Worm (Caenorhabditis elegans) whole organism, young adult: ENCODE measurements around the gene gop-2.

ENCODE experiments used
- B0035.1 ChIP-seq: sonication (generic microtip); optimal IDR thresholded peaks from 2 replicates; lab custom pipeline; 2016; ENCODE audit warnings: missing genetic modification characterization, mild to moderate bottlenecking, missing compliant biosample characterization, missing genotype, missing genetic modification reagents
- B0261.1 ChIP-seq: sonication (generic microtip); optimal IDR thresholded peaks from 2 replicates; lab custom pipeline; 2016; ENCODE audit warnings: mild to moderate bottlenecking, missing genetic modification characterization, moderate library complexity, missing compliant biosample characterization
- C06A6.2 ChIP-seq: fragments of 200-800 bp; sonication (Bioruptor generic); conservative IDR thresholded peaks from 2 replicates; pipeline ENCODE4 v1.3.6; 2022; ENCODE audit warnings: missing genetic modification characterization, missing compliant biosample characterization
- F49E8.2 ChIP-seq: sonication (generic microtip); optimal IDR thresholded peaks from 3 replicates; lab custom pipeline; 2017; ENCODE audit warnings: missing genetic modification characterization, mild to moderate bottlenecking, missing compliant biosample characterization, antibody characterized with exemption, moderate library complexity; ENCODE audit not compliant: insufficient read depth
- K11D2.4 ChIP-seq: fragments of 200-800 bp; sonication (Bioruptor generic); IDR thresholded peaks from 2 replicates; pipeline ENCODE4 v1.3.6; 2022; ENCODE audit warnings: missing genetic modification reagents, missing genetic modification characterization, missing compliant biosample characterization
- K12H6.12 ChIP-seq: fragments of 200-800 bp; sonication (Bioruptor generic); optimal IDR thresholded peaks from 2 replicates; lab custom pipeline; 2018; ENCODE audit warnings: mild to moderate bottlenecking, missing genetic modification characterization, missing compliant biosample characterization
- Y95B8A.8 ChIP-seq: fragments of 200-800 bp; sonication (Bioruptor generic); IDR thresholded peaks from 2 replicates; pipeline ENCODE4 v1.3.6; 2022; ENCODE audit warnings: missing genetic modification reagents, missing genetic modification characterization, missing compliant biosample characterization
- aptf-2 ChIP-seq: fragments of 200-800 bp; sonication (Bioruptor generic); conservative IDR thresholded peaks from 2 replicates; pipeline ENCODE4 v1.3.6; 2022; ENCODE audit warnings: missing genetic modification reagents, missing genetic modification characterization, missing compliant biosample characterization
- atf-7 ChIP-seq: sonication (generic microtip); optimal IDR thresholded peaks from 2 replicates; lab custom pipeline; 2017; ENCODE audit warnings: mild to moderate bottlenecking, missing genetic modification characterization, missing compliant biosample characterization
- attf-5 ChIP-seq: fragments of 200-800 bp; sonication (Bioruptor generic); optimal IDR thresholded peaks from 2 replicates; lab custom pipeline; 2018; ENCODE audit warnings: mild to moderate bottlenecking, missing genetic modification characterization, missing compliant biosample characterization
- attf-6 ChIP-seq: fragments of 200-800 bp; sonication (Bioruptor generic); IDR thresholded peaks from 2 replicates; pipeline ENCODE4 v1.3.6; 2022; ENCODE audit warnings: missing genetic modification reagents, missing genetic modification characterization, missing compliant biosample characterization
- cebp-2 ChIP-seq: fragments of 200-800 bp; sonication (Bioruptor generic); IDR thresholded peaks from 2 replicates; pipeline ENCODE4 v1.3.6; 2022; ENCODE audit warnings: missing genetic modification characterization, missing compliant biosample characterization
- ceh-79 ChIP-seq: sonication (generic microtip); optimal IDR thresholded peaks from 2 replicates; lab custom pipeline; 2017; ENCODE audit warnings: mild to moderate bottlenecking, missing genetic modification characterization, missing compliant biosample characterization
- ceh-91 ChIP-seq: fragments of 200-800 bp; sonication (Bioruptor generic); IDR thresholded peaks from 2 replicates; pipeline ENCODE4 v1.3.6; 2022; ENCODE audit warnings: missing genetic modification reagents, missing genetic modification characterization, missing compliant biosample characterization
- dpff-1 ChIP-seq: sonication (generic microtip); optimal IDR thresholded peaks from 2 replicates; lab custom pipeline; 2017; ENCODE audit warnings: mild to moderate bottlenecking, missing genetic modification characterization, missing compliant biosample characterization
- egl-44 ChIP-seq: fragments of 200-800 bp; sonication (Bioruptor generic); IDR thresholded peaks from 2 replicates; pipeline ENCODE4 v1.3.6; 2022; ENCODE audit warnings: missing genetic modification reagents, missing genetic modification characterization, missing compliant biosample characterization
- egrh-3 ChIP-seq: fragments of 200-800 bp; sonication (Bioruptor generic); IDR thresholded peaks from 2 replicates; pipeline ENCODE4 v1.3.6; 2022; ENCODE audit warnings: missing genetic modification reagents, missing genetic modification characterization, missing compliant biosample characterization
- ekl-4 ChIP-seq: fragments of 200-800 bp; sonication (Bioruptor generic); IDR thresholded peaks from 2 replicates; pipeline ENCODE4 v1.3.6; 2022; ENCODE audit warnings: missing genetic modification reagents, missing genetic modification characterization, missing compliant biosample characterization
- fkh-3 ChIP-seq: sonication (generic microtip); optimal IDR thresholded peaks from 2 replicates; lab custom pipeline; 2016; ENCODE audit warnings: mild to moderate bottlenecking, missing genetic modification characterization, missing compliant biosample characterization
- hmg-1.2 ChIP-seq: fragments of 200-800 bp; sonication (Bioruptor generic); IDR thresholded peaks from 2 replicates; pipeline ENCODE4 v1.3.6; 2022; ENCODE audit warnings: missing genetic modification reagents, missing genetic modification characterization, missing compliant biosample characterization
- hmg-20 ChIP-seq: fragments of 200-800 bp; sonication (Bioruptor generic); IDR thresholded peaks from 2 replicates; pipeline ENCODE4 v1.3.6; 2022; ENCODE audit warnings: missing genetic modification reagents, missing genetic modification characterization, missing compliant biosample characterization
- lag-1 ChIP-seq: fragments of 200-800 bp; sonication (Bioruptor generic); IDR thresholded peaks from 2 replicates; pipeline ENCODE4 v1.3.6; 2022; ENCODE audit warnings: missing genetic modification reagents, missing genetic modification characterization, missing compliant biosample characterization
- let-526 ChIP-seq: fragments of 200-800 bp; sonication (Bioruptor generic); IDR thresholded peaks from 2 replicates; pipeline ENCODE4 v1.3.6; 2022; ENCODE audit warnings: missing genetic modification reagents, missing genetic modification characterization, missing compliant biosample characterization
- let-607 ChIP-seq, 2 experiments: fragments of 200-800 bp in 1 of 2; sonication (Bioruptor generic) in 1 of 2; sonication (generic microtip) in 1 of 2; optimal IDR thresholded peaks; 2 replicates each; lab custom pipeline; 2016 to 2018; ENCODE audit warnings: mild to moderate bottlenecking in 2 of 2, missing compliant biosample characterization in 2 of 2, missing genetic modification characterization in 2 of 2, moderate library complexity in 2 of 2, missing genotype in 1 of 2
- lin-26 ChIP-seq: fragments of 200-800 bp; sonication (Bioruptor generic); IDR thresholded peaks from 2 replicates; pipeline ENCODE4 v1.3.6; 2022; ENCODE audit warnings: missing genetic modification reagents, missing genetic modification characterization, missing compliant biosample characterization
- lin-35 ChIP-seq, 3 experiments: fragments of 150-350 bp in 2 of 3; sonication (generic microtip) in 1 of 3; optimal IDR thresholded peaks; 2 replicates each; lab custom pipeline; 2014 to 2018; ENCODE audit warnings: missing biosample characterization in 3 of 3, missing genetic modification characterization in 3 of 3, missing genetic modification reagents in 3 of 3
- lin-40 ChIP-seq: sonication (generic microtip); optimal IDR thresholded peaks from 2 replicates; lab custom pipeline; 2016; ENCODE audit warnings: missing genetic modification characterization, mild to moderate bottlenecking, missing compliant biosample characterization, missing genotype, missing genetic modification reagents
- lsl-1 ChIP-seq: fragments of 200-800 bp; sonication (Bioruptor generic); optimal IDR thresholded peaks from 2 replicates; lab custom pipeline; 2018; ENCODE audit warnings: mild to moderate bottlenecking, missing genetic modification characterization, moderate library complexity, missing compliant biosample characterization
- madf-10 ChIP-seq: sonication (generic microtip); optimal IDR thresholded peaks from 2 replicates; lab custom pipeline; 2016; ENCODE audit warnings: mild to moderate bottlenecking, missing genetic modification characterization, missing compliant biosample characterization
- madf-6 ChIP-seq: fragments of 200-800 bp; sonication (Bioruptor generic); IDR thresholded peaks from 2 replicates; pipeline ENCODE4 v1.3.6; 2022; ENCODE audit warnings: missing genetic modification reagents, missing genetic modification characterization, missing compliant biosample characterization
- madf-8 ChIP-seq: fragments of 200-800 bp; sonication (Bioruptor generic); conservative IDR thresholded peaks from 2 replicates; pipeline ENCODE4 v1.3.6; 2022; ENCODE audit warnings: missing genetic modification reagents, missing genetic modification characterization, missing compliant biosample characterization
- mcd-1 ChIP-seq: fragments of 200-800 bp; sonication (Bioruptor generic); IDR thresholded peaks from 2 replicates; pipeline ENCODE4 v1.3.6; 2022; ENCODE audit warnings: missing genetic modification reagents, missing genetic modification characterization, missing compliant biosample characterization
- nfyb-1 ChIP-seq: fragments of 200-800 bp; sonication (Bioruptor generic); IDR thresholded peaks from 2 replicates; pipeline ENCODE4 v1.3.6; 2022; ENCODE audit warnings: missing genetic modification reagents, missing genetic modification characterization, missing compliant biosample characterization
- nhr-120 ChIP-seq: fragments of 200-800 bp; sonication (Bioruptor generic); IDR thresholded peaks from 2 replicates; pipeline ENCODE4 v1.3.6; 2022; ENCODE audit warnings: missing genetic modification characterization, missing compliant biosample characterization
- nhr-80 ChIP-seq: sonication (generic microtip); optimal IDR thresholded peaks from 2 replicates; lab custom pipeline; 2016; ENCODE audit warnings: missing genetic modification characterization, missing compliant biosample characterization
- pbrm-1 ChIP-seq: fragments of 200-800 bp; sonication (Bioruptor generic); IDR thresholded peaks from 2 replicates; pipeline ENCODE4 v1.3.6; 2022; ENCODE audit warnings: missing genetic modification reagents, missing genetic modification characterization, missing compliant biosample characterization
- rcor-1 ChIP-seq: fragments of 200-800 bp; sonication (Bioruptor generic); IDR thresholded peaks from 2 replicates; pipeline ENCODE4 v1.3.6; 2022; ENCODE audit warnings: missing genetic modification reagents, missing genetic modification characterization, missing compliant biosample characterization
- rec-8 ChIP-seq, 2 experiments: sonication (generic microtip); optimal IDR thresholded peaks; 2 replicates each; lab custom pipeline; 2016; ENCODE audit warnings: mild to moderate bottlenecking in 2 of 2, missing genetic modification characterization in 2 of 2, missing genetic modification reagents in 2 of 2, missing genotype in 2 of 2, missing biosample characterization in 1 of 2, missing compliant biosample characterization in 1 of 2, moderate library complexity in 1 of 2
- snpc-4 ChIP-seq, 5 experiments: fragments of 150-350 bp in 1 of 5; sonication (generic microtip) in 4 of 5; optimal IDR thresholded peaks; 2 replicates each; lab custom pipeline; 2014 to 2018; ENCODE audit warnings: missing genetic modification characterization in 5 of 5, missing biosample characterization in 3 of 5, antibody characterized with exemption in 2 of 5, mild to moderate bottlenecking in 2 of 5, missing compliant biosample characterization in 2 of 5, missing genotype in 2 of 5, moderate library complexity in 2 of 5, missing genetic modification reagents in 1 of 5
- somi-1 ChIP-seq: fragments of 200-800 bp; sonication (Bioruptor generic); optimal IDR thresholded peaks from 2 replicates; lab custom pipeline; 2018; ENCODE audit warnings: mild to moderate bottlenecking, missing genetic modification characterization, missing compliant biosample characterization
- tlf-1 ChIP-seq: fragments of 200-800 bp; sonication (Bioruptor generic); optimal IDR thresholded peaks from 2 replicates; lab custom pipeline; 2018; ENCODE audit warnings: mild to moderate bottlenecking, missing genetic modification characterization, missing compliant biosample characterization
- unc-130 ChIP-seq: sonication (generic microtip); optimal IDR thresholded peaks from 2 replicates; lab custom pipeline; 2016; ENCODE audit warnings: missing genetic modification reagents, missing genetic modification characterization, missing compliant biosample characterization
- zim-3 ChIP-seq: sonication (generic microtip); optimal IDR thresholded peaks from 2 replicates; lab custom pipeline; 2017; ENCODE audit warnings: mild to moderate bottlenecking, missing genetic modification characterization, moderate library complexity, missing compliant biosample characterization
- ztf-18 ChIP-seq: sonication (generic microtip); optimal IDR thresholded peaks from 2 replicates; lab custom pipeline; 2016; ENCODE audit warnings: missing genotype, mild to moderate bottlenecking, missing genetic modification characterization, missing compliant biosample characterization
- ztf-25 ChIP-seq: fragments of 200-800 bp; sonication (Bioruptor generic); IDR thresholded peaks from 2 replicates; pipeline ENCODE4 v1.3.6; 2022; ENCODE audit warnings: missing genetic modification reagents, missing genetic modification characterization, missing compliant biosample characterization
- ztf-3 ChIP-seq: fragments of 200-800 bp; sonication (Bioruptor generic); optimal IDR thresholded peaks from 2 replicates; lab custom pipeline; 2018; ENCODE audit warnings: mild to moderate bottlenecking, missing genetic modification characterization, missing compliant biosample characterization

gop-2 gene

ce11 chrIII:5211137-5211648 is 47.6 kb upstream of the gop-2 start (continued):
- TF ChIP-seq ztf-25 (GFP tag; lab: Robert Waterston, UW), result 0 out of 2 replicates have a peak, but pooled peaks have one; percentile 47
- peak; percentile 78 for TF ChIP-seq ztf-18 (tag; lab: Kevin White, UChicago)
- peak; percentile 71 for TF ChIP-seq madf-6 (GFP tag; lab: Robert Waterston, UW)
- TF ChIP-seq unc-130 (GFP tag; lab: Kevin White, UChicago), result peak; percentile 44
- peak; percentile 83 for TF ChIP-seq fkh-3 (tag; lab: Kevin White, UChicago)
- peak; percentile 22 for TF ChIP-seq F49E8.2
- TF ChIP-seq ceh-79 (tag; lab: Kevin White, UChicago), result peak; percentile 38
- TF ChIP-seq attf-6 (GFP tag; lab: Robert Waterston, UW), result 0 out of 2 replicates have a peak, but pooled peaks have one; percentile 23
- TF ChIP-seq pbrm-1 (GFP tag; lab: Robert Waterston, UW), result peak; percentile 60; the same call in 1 of the 2 replicates
- peak; percentile 69 for TF ChIP-seq lsl-1
- TF ChIP-seq cebp-2 (GFP tag; lab: Robert Waterston, UW), result 0 out of 2 replicates have a peak, but pooled peaks have one; percentile 75
- TF ChIP-seq ztf-3, result peak; percentile 35
- TF ChIP-seq lin-26, result peak; percentile 88
- peak; percentile 73 for TF ChIP-seq attf-5 (GFP tag; lab: Kevin White, UChicago)
- peak; percentile 69 for TF ChIP-seq hmg-1.2 (GFP tag; lab: Robert Waterston, UW)
- peak; percentile 31 for TF ChIP-seq snpc-4 (GFP tag; optimal IDR thresholded peaks at IDR 0.05; lab: Kevin White, UChicago)
- peak in 2 of 4 experiments; percentile 15 to 60 for TF ChIP-seq snpc-4 (tag; optimal IDR thresholded peaks at IDR 0.05; lab: Kevin White, UChicago)
- TF ChIP-seq rec-8 (tag; optimal IDR thresholded peaks at IDR 0.05; lab: Kevin White, UChicago), result peak in 1 of 2 experiments; percentile 28
- TF ChIP-seq nhr-80 (tag; lab: Kevin White, UChicago), result peak; percentile 82
- 0 out of 2 replicates have a peak, but pooled peaks have one; percentile 39 for TF ChIP-seq nhr-120 (GFP tag; lab: Robert Waterston, UW)
- TF ChIP-seq somi-1 (GFP tag; lab: Kevin White, UChicago), result peak; percentile 44
- TF ChIP-seq K12H6.12 (tag; lab: Kevin White, UChicago), result peak; percentile 78
- TF ChIP-seq lag-1, result 0 out of 2 replicates have a peak, but pooled peaks have one; percentile 68
- TF ChIP-seq tlf-1 (GFP tag; lab: Kevin White, UChicago), result peak; percentile 52
- peak; percentile 94 for TF ChIP-seq egl-44 (GFP tag; lab: Robert Waterston, UW)
- TF ChIP-seq atf-7 (tag; lab: Kevin White, UChicago), result peak; percentile 71
- TF ChIP-seq aptf-2, result 0 out of 2 replicates have a peak, but pooled peaks have one; percentile 24
- TF ChIP-seq rcor-1 (GFP tag; lab: Robert Waterston, UW), result peak; percentile 83
- peak; percentile 48 to 60 for TF ChIP-seq let-607 (tag; optimal IDR thresholded peaks at IDR 0.05; lab: Kevin White, UChicago)
- peak; percentile 72 for TF ChIP-seq lin-40 (tag; lab: Kevin White, UChicago)
- peak; percentile 68 for TF ChIP-seq B0261.1 (tag; lab: Kevin White, UChicago)
- peak in 1 of 3 experiments; percentile 20 for TF ChIP-seq lin-35 (GFP tag; optimal IDR thresholded peaks at IDR 0.05; lab: Kevin White, UChicago)
- TF ChIP-seq egrh-3 (GFP tag; lab: Robert Waterston, UW), result peak; percentile 80
- peak; percentile 80 for TF ChIP-seq madf-10 (tag; lab: Kevin White, UChicago)
- peak; percentile 79 for TF ChIP-seq mcd-1 (GFP tag; lab: Robert Waterston, UW)
- peak; percentile 64 for TF ChIP-seq dpff-1 (tag; lab: Kevin White, UChicago)
- TF ChIP-seq ekl-4 (GFP tag; lab: Robert Waterston, UW), result peak; percentile 70; the same call in 1 of the 2 replicates
- peak; percentile 20; the same call in 1 of the 2 replicates for TF ChIP-seq hmg-20 (GFP tag; lab: Robert Waterston, UW)
- peak; percentile 67 for TF ChIP-seq zim-3 (tag; lab: Kevin White, UChicago)
- 0 out of 2 replicates have a peak, but pooled peaks have one; percentile 18 for TF ChIP-seq let-526 (GFP tag; lab: Robert Waterston, UW)
- TF ChIP-seq Y95B8A.8 (GFP tag; lab: Robert Waterston, UW), result peak; percentile 73; the same call in 1 of the 2 replicates
- TF ChIP-seq B0035.1, result peak; percentile 40
- peak; percentile 89 for TF ChIP-seq nfyb-1 (GFP tag; lab: Robert Waterston, UW)
- peak; percentile 62; the same call in 1 of the 2 replicates for TF ChIP-seq ceh-91 (GFP tag; lab: Robert Waterston, UW)
- peak; percentile 59 for TF ChIP-seq C06A6.2 (GFP tag; lab: Robert Waterston, UW)
- peak; percentile 50 for TF ChIP-seq madf-8
- TF ChIP-seq K11D2.4 (GFP tag; lab: Robert Waterston, UW), result peak; percentile 69
